Fruit fly (Drosophila melanogaster) whole organism, prepupa: ENCODE measurements around the gene CG32772.
A peak's percentile ranks its signal among the peaks of the same experiment; 100 is the strongest.

ENCODE experiments used
- Blimp-1 ChIP-seq: fragments of 200-800 bp; sonication (Bioruptor generic); optimal IDR thresholded peaks from 3 replicates; lab custom pipeline; 2017; ENCODE audit warnings: missing biosample characterization, missing genetic modification characterization, mild to moderate bottlenecking, moderate library complexity, missing genetic modification reagents
- CG10631 ChIP-seq: fragments of 200-800 bp; sonication (Bioruptor generic); optimal IDR thresholded peaks from 2 replicates; lab custom pipeline; 2016; ENCODE audit warnings: missing biosample characterization, missing genetic modification characterization
- CG10669 ChIP-seq: fragments of 200-800 bp; sonication (Bioruptor generic); optimal IDR thresholded peaks from 3 replicates; lab custom pipeline; 2018; ENCODE audit warnings: missing biosample characterization, mild to moderate bottlenecking, missing genetic modification characterization, moderate library complexity
- CG11294 ChIP-seq: fragments of 200-800 bp; sonication (Bioruptor generic); IDR thresholded peaks from 2 replicates; pipeline ENCODE4 v1.3.6; 2022; ENCODE audit warnings: missing biosample characterization, missing genetic modification characterization
- CG11902 ChIP-seq: fragments of 200-800 bp; sonication (Bioruptor generic); optimal IDR thresholded peaks from 3 replicates; lab custom pipeline; 2016; ENCODE audit warnings: missing biosample characterization, missing genetic modification characterization
- CG15336 ChIP-seq: fragments of 200-800 bp; sonication (Bioruptor generic); IDR thresholded peaks from 2 replicates; pipeline ENCODE4 v1.3.6; 2022; ENCODE audit warnings: missing biosample characterization, missing genetic modification characterization
- CG16779 ChIP-seq: fragments of 200-800 bp; sonication (Bioruptor generic); optimal IDR thresholded peaks from 3 replicates; lab custom pipeline; 2017; ENCODE audit warnings: missing biosample characterization, mild to moderate bottlenecking, missing genetic modification characterization
- CG3032 ChIP-seq: fragments of 200-800 bp; optimal IDR thresholded peaks from 2 replicates; lab custom pipeline; 2019; ENCODE audit warnings: missing biosample characterization, mild to moderate bottlenecking, missing genetic modification characterization, moderate library complexity
- CG31627 ChIP-seq: fragments of 200-800 bp; sonication (Bioruptor generic); optimal IDR thresholded peaks from 3 replicates; lab custom pipeline; 2016; ENCODE audit warnings: missing biosample characterization, missing genetic modification characterization
- CG3919 ChIP-seq: fragments of 200-800 bp; sonication (Bioruptor generic); optimal IDR thresholded peaks from 3 replicates; lab custom pipeline; 2016; ENCODE audit warnings: missing biosample characterization, missing genetic modification characterization
- CG6276 ChIP-seq: fragments of 200-800 bp; sonication (Bioruptor generic); optimal IDR thresholded peaks from 2 replicates; lab custom pipeline; 2017; ENCODE audit warnings: missing biosample characterization, mild to moderate bottlenecking, missing genetic modification characterization
- CG6808 ChIP-seq: fragments of 200-800 bp; sonication (Bioruptor generic); optimal IDR thresholded peaks from 3 replicates; lab custom pipeline; 2017; ENCODE audit warnings: missing biosample characterization, missing genetic modification characterization, mild to moderate bottlenecking, moderate library complexity, missing genetic modification reagents
- CG6854 ChIP-seq: fragments of 200-800 bp; sonication (Bioruptor generic); optimal IDR thresholded peaks from 2 replicates; lab custom pipeline; 2017; ENCODE audit warnings: missing biosample characterization, mild to moderate bottlenecking, missing genetic modification characterization
- CG7368 ChIP-seq: fragments of 200-800 bp; sonication (Bioruptor generic); optimal IDR thresholded peaks from 3 replicates; lab custom pipeline; 2016; ENCODE audit warnings: missing biosample characterization, missing genetic modification characterization
- CG8119 ChIP-seq: fragments of 200-800 bp; sonication (Bioruptor generic); IDR thresholded peaks from 3 replicates; pipeline ENCODE4 v1.3.6; 2022; ENCODE audit warnings: missing biosample characterization, missing genetic modification characterization
- CG8632 ChIP-seq: fragments of 200-800 bp; sonication (Bioruptor generic); optimal IDR thresholded peaks from 3 replicates; lab custom pipeline; 2016; ENCODE audit warnings: missing biosample characterization, missing genetic modification characterization
- CG9139 ChIP-seq: fragments of 200-800 bp; sonication (Bioruptor generic); optimal IDR thresholded peaks from 3 replicates; lab custom pipeline; 2017; ENCODE audit warnings: missing biosample characterization, mild to moderate bottlenecking, missing genetic modification characterization
- Eip75B ChIP-seq: fragments of 200-800 bp; sonication (Bioruptor generic); optimal IDR thresholded peaks from 3 replicates; lab custom pipeline; 2016; ENCODE audit warnings: missing biosample characterization, missing genetic modification characterization
- Eip78C ChIP-seq: fragments of 200-800 bp; sonication (Bioruptor generic); peaks from one replicate; lab custom pipeline; 2016; ENCODE audit warnings: missing biosample characterization, missing genetic modification characterization
- Eip93F ChIP-seq: fragments of 200-800 bp; sonication (Bioruptor generic); optimal IDR thresholded peaks from 2 replicates; lab custom pipeline; 2016; ENCODE audit warnings: missing biosample characterization, mild to moderate bottlenecking, missing genetic modification characterization
- Ets21C ChIP-seq: fragments of 200-800 bp; sonication (Bioruptor generic); optimal IDR thresholded peaks from 3 replicates; lab custom pipeline; 2016; ENCODE audit warnings: missing biosample characterization, missing genetic modification characterization
- Ets96B ChIP-seq: fragments of 200-800 bp; optimal IDR thresholded peaks from 2 replicates; lab custom pipeline; 2019; ENCODE audit warnings: missing biosample characterization, mild to moderate bottlenecking, missing genetic modification characterization, moderate library complexity
- Gug ChIP-seq: fragments of 200-800 bp; sonication (Bioruptor generic); IDR thresholded peaks from 2 replicates; pipeline ENCODE4 v1.3.6; 2022; ENCODE audit warnings: missing biosample characterization, missing genetic modification characterization
- Hr38 ChIP-seq: sonication (Bioruptor generic); optimal IDR thresholded peaks from 2 replicates; lab custom pipeline; 2016; ENCODE audit warnings: missing biosample characterization, missing genetic modification characterization
- Hr39 ChIP-seq: fragments of 200-800 bp; sonication (Bioruptor generic); optimal IDR thresholded peaks from 2 replicates; lab custom pipeline; 2016; ENCODE audit warnings: missing biosample characterization, missing genetic modification characterization
- Hr4 ChIP-seq: fragments of 200-800 bp; sonication (Bioruptor generic); optimal IDR thresholded peaks from 3 replicates; lab custom pipeline; 2016; ENCODE audit warnings: missing biosample characterization, missing genetic modification characterization
- Lpt ChIP-seq: fragments of 200-800 bp; sonication (Bioruptor generic); optimal IDR thresholded peaks from 3 replicates; lab custom pipeline; 2016; ENCODE audit warnings: missing biosample characterization, missing genetic modification characterization
- Met ChIP-seq: fragments of 200-800 bp; sonication (Bioruptor generic); optimal IDR thresholded peaks from 3 replicates; lab custom pipeline; 2016; ENCODE audit warnings: missing biosample characterization, missing genetic modification characterization
- Sox15 ChIP-seq: fragments of 200-800 bp; sonication (Bioruptor generic); optimal IDR thresholded peaks from 3 replicates; lab custom pipeline; 2016; ENCODE audit warnings: missing biosample characterization, missing genetic modification characterization
- acj6 ChIP-seq: fragments of 200-800 bp; sonication (Bioruptor generic); optimal IDR thresholded peaks from 3 replicates; lab custom pipeline; 2016; ENCODE audit warnings: missing biosample characterization, missing genetic modification characterization
- cyc ChIP-seq: fragments of 200-800 bp; sonication (Bioruptor generic); optimal IDR thresholded peaks from 3 replicates; lab custom pipeline; 2016; ENCODE audit warnings: missing biosample characterization, missing genetic modification characterization
- dac ChIP-seq: fragments of 200-800 bp; sonication (Bioruptor generic); optimal IDR thresholded peaks from 2 replicates; lab custom pipeline; 2017; ENCODE audit warnings: missing biosample characterization, mild to moderate bottlenecking, missing genetic modification characterization
- dsx ChIP-seq: fragments of 200-800 bp; optimal IDR thresholded peaks from 3 replicates; lab custom pipeline; 2019; ENCODE audit warnings: missing biosample characterization, mild to moderate bottlenecking, missing genetic modification characterization, moderate library complexity; ENCODE audit not compliant: poor library complexity, severe bottlenecking
- eg ChIP-seq: fragments of 200-800 bp; sonication (Bioruptor generic); IDR thresholded peaks from 3 replicates; pipeline ENCODE4 v1.3.6; 2022; ENCODE audit warnings: missing biosample characterization, missing genetic modification characterization
- fd59A ChIP-seq: fragments of 200-800 bp; sonication (Bioruptor generic); optimal IDR thresholded peaks from 2 replicates; lab custom pipeline; 2017; ENCODE audit warnings: missing biosample characterization, mild to moderate bottlenecking, missing genetic modification characterization, missing genetic modification reagents
- fd85E ChIP-seq: fragments of 200-800 bp; sonication (Bioruptor generic); optimal IDR thresholded peaks from 3 replicates; lab custom pipeline; 2016; ENCODE audit warnings: missing biosample characterization, missing genetic modification characterization
- lz ChIP-seq: fragments of 200-800 bp; sonication (Bioruptor generic); optimal IDR thresholded peaks from 3 replicates; lab custom pipeline; 2016; ENCODE audit warnings: missing biosample characterization, missing genetic modification characterization
- net ChIP-seq: fragments of 200-800 bp; sonication (Bioruptor generic); optimal IDR thresholded peaks from 3 replicates; lab custom pipeline; 2016; ENCODE audit warnings: missing biosample characterization, missing genetic modification characterization
- pdm3 ChIP-seq: fragments of 200-800 bp; sonication (Bioruptor generic); optimal IDR thresholded peaks from 3 replicates; lab custom pipeline; 2016; ENCODE audit warnings: missing biosample characterization, missing genetic modification characterization
- spab ChIP-seq: fragments of 200-800 bp; sonication (Bioruptor generic); optimal IDR thresholded peaks from 2 replicates; lab custom pipeline; 2017; ENCODE audit warnings: missing biosample characterization, mild to moderate bottlenecking, missing genetic modification characterization, missing genetic modification reagents
- ss ChIP-seq, 2 experiments: fragments of 200-800 bp; sonication (Bioruptor generic); optimal IDR thresholded peaks; 2 replicates in 1 of 2; 3 replicates in 1 of 2; lab custom pipeline; 2017 to 2018; ENCODE audit warnings: mild to moderate bottlenecking in 2 of 2, missing biosample characterization in 2 of 2, missing genetic modification characterization in 2 of 2, moderate library complexity in 1 of 2
- topi ChIP-seq: fragments of 200-800 bp; sonication (Bioruptor generic); optimal IDR thresholded peaks from 3 replicates; lab custom pipeline; 2016; ENCODE audit warnings: missing biosample characterization, missing genetic modification characterization
- vri ChIP-seq: fragments of 200-800 bp; sonication (Bioruptor generic); optimal IDR thresholded peaks from 3 replicates; lab custom pipeline; 2016; ENCODE audit warnings: missing biosample characterization, mild to moderate bottlenecking, missing genetic modification characterization

Gene CG32772

dm6 chrX:4906573-4906972 is 2.3 kb upstream of the CG32772 start, which contains the start of gene CG6927 (continued):
- TF ChIP-seq Gug (GFP tag; lab: Robert Waterston, UW), result peak; percentile 89
- no peak for TF ChIP-seq fd85E (GFP tag; lab: Kevin White, UChicago)
- TF ChIP-seq eg (GFP tag; lab: Robert Waterston, UW), result peak; percentile 97
- peak; percentile 67 for TF ChIP-seq Met (GFP tag; lab: Kevin White, UChicago)
- TF ChIP-seq fd59A (GFP tag; lab: Kevin White, UChicago), result peak; percentile 44
- TF ChIP-seq Hr38, result no peak
- TF ChIP-seq pdm3 (GFP tag; lab: Kevin White, UChicago), result peak; percentile 54
- peak; percentile 92 for TF ChIP-seq Hr4 (GFP tag; lab: Kevin White, UChicago)
- peak; percentile 72 for TF ChIP-seq CG10669 (GFP tag; lab: Kevin White, UChicago)
- TF ChIP-seq spab (GFP tag; lab: Kevin White, UChicago), result peak; percentile 47
- TF ChIP-seq CG8119 (GFP tag; lab: Robert Waterston, UW), result peak; percentile 86
- peak; percentile 35 for TF ChIP-seq Blimp-1 (GFP tag; lab: Kevin White, UChicago)
- peak; percentile 74 for TF ChIP-seq CG16779
- TF ChIP-seq cyc (GFP tag; lab: Kevin White, UChicago), result peak; percentile 47
- TF ChIP-seq CG31627 (GFP tag; lab: Kevin White, UChicago), result peak; percentile 48
- TF ChIP-seq CG11294 (GFP tag; lab: Robert Waterston, UW), result peak; percentile 87
- TF ChIP-seq ss (GFP tag; optimal IDR thresholded peaks at IDR 0.05; lab: Kevin White, UChicago), result peak in 1 of 2 experiments; percentile 28
- TF ChIP-seq Hr39 (GFP tag; lab: Kevin White, UChicago), result peak; percentile 27
- TF ChIP-seq, all 60 proteins: peak for 52

DNA sequence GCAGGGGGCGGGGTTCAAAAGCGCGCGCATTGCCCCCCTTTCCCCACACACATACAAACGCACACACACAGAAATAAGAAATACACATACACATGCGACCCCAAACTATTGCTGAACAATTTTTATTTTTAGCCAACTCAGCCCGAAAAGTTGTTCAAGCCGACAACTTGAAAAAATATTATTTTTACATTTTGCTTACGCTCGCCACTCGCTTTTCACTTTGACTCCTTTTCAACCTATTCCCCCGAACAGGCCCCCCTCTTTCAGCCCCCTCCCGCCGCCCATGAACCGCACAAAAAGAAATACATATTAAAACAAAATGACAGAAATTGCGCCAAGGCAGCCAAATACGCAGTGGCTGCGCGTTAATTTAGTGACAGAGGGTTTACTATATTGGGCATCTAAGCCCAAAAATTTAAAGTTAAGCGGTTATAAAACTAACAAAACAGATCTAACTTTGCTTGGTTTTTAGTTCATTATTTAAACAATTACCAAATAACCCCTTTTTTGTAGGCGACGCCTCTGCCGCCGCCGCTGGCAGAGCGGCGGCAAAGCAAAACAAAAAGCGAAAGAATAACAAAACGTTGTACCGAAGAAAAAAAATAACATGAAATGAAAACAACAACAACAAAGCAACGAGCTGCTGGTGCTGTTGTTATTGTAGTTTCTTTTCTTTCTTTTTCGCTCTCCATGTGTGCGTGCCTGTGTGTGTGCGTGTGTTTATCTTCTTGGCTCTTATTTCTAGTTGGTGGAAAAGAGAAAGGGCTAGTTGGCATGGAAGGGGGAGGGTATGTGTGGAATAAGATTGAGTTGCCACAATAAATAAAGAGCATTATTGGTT is 1.3 kb downstream of the CG32772 start:
- peak; percentile 100 for TF ChIP-seq topi (GFP tag; lab: Kevin White, UChicago)
- peak; percentile 100 for TF ChIP-seq CG10631 (GFP tag; lab: Kevin White, UChicago)
- peak; percentile 99 for TF ChIP-seq CG6808 (GFP tag; lab: Kevin White, UChicago)
- peak; percentile 100 for TF ChIP-seq CG9139 (GFP tag; lab: Kevin White, UChicago)
- TF ChIP-seq CG3919 (GFP tag; lab: Kevin White, UChicago), result peak; percentile 100
- peak; percentile 100 for TF ChIP-seq Eip75B (GFP tag; lab: Kevin White, UChicago)
- TF ChIP-seq Met (GFP tag; lab: Kevin White, UChicago), result peak; percentile 100
- TF ChIP-seq Hr4 (GFP tag; lab: Kevin White, UChicago), result peak; percentile 100
- TF ChIP-seq CG15336, result peak; percentile 100
- TF ChIP-seq Ets21C, result peak; percentile 100
- peak; percentile 100 for TF ChIP-seq ss (GFP tag; optimal IDR thresholded peaks at IDR 0.05; lab: Kevin White, UChicago)
- peak; percentile 100 for TF ChIP-seq dsx
- peak; percentile 100 for TF ChIP-seq CG8119 (GFP tag; lab: Robert Waterston, UW)
- TF ChIP-seq cyc (GFP tag; lab: Kevin White, UChicago), result peak; percentile 100
- TF ChIP-seq pdm3 (GFP tag; lab: Kevin White, UChicago), result peak; percentile 100
- peak; percentile 100 for TF ChIP-seq dac (GFP tag; lab: Kevin White, UChicago)
- peak; percentile 100 for TF ChIP-seq Eip78C
- peak; percentile 100 for TF ChIP-seq fd59A (GFP tag; lab: Kevin White, UChicago)
- TF ChIP-seq Blimp-1 (GFP tag; lab: Kevin White, UChicago), result peak; percentile 99
- peak; percentile 100 for TF ChIP-seq net (GFP tag; lab: Kevin White, UChicago)
- TF ChIP-seq Ets96B (tag; lab: Kevin White, UChicago), result peak; percentile 100
- TF ChIP-seq CG7368 (GFP tag; lab: Kevin White, UChicago), result peak; percentile 100
- TF ChIP-seq eg (GFP tag; lab: Robert Waterston, UW), result peak; percentile 100
- peak; percentile 100 for TF ChIP-seq Hr39 (GFP tag; lab: Kevin White, UChicago)
- TF ChIP-seq CG6276 (GFP tag; lab: Kevin White, UChicago), result peak; percentile 100
- TF ChIP-seq CG11902, result peak; percentile 100
- TF ChIP-seq Lpt (GFP tag; lab: Kevin White, UChicago), result peak; percentile 100
- peak; percentile 96 for TF ChIP-seq Hr38
- peak; percentile 100 for TF ChIP-seq CG8632
- TF ChIP-seq Eip93F (GFP tag; lab: Kevin White, UChicago), result peak; percentile 100
- peak; percentile 100 for TF ChIP-seq acj6
- TF ChIP-seq Gug (GFP tag; lab: Robert Waterston, UW), result peak; percentile 100
- TF ChIP-seq CG31627 (GFP tag; lab: Kevin White, UChicago), result peak; percentile 100
- peak; percentile 99 for TF ChIP-seq CG16779
- TF ChIP-seq fd85E (GFP tag; lab: Kevin White, UChicago), result peak; percentile 99
- peak; percentile 100 for TF ChIP-seq spab (GFP tag; lab: Kevin White, UChicago)
- peak; percentile 100 for TF ChIP-seq CG3032 (tag; lab: Kevin White, UChicago)
- TF ChIP-seq CG11294 (GFP tag; lab: Robert Waterston, UW), result peak; percentile 99
- peak; percentile 100 for TF ChIP-seq CG6854 (GFP tag; lab: Kevin White, UChicago)
- peak; percentile 100 for TF ChIP-seq Sox15 (GFP tag; lab: Kevin White, UChicago)
- TF ChIP-seq lz, result peak; percentile 100
- TF ChIP-seq vri, result peak; percentile 100
